Fruit fly (Drosophila melanogaster): Measurements from ENCODE around the gene CG9853.

The CG9853 gene

DNA sequence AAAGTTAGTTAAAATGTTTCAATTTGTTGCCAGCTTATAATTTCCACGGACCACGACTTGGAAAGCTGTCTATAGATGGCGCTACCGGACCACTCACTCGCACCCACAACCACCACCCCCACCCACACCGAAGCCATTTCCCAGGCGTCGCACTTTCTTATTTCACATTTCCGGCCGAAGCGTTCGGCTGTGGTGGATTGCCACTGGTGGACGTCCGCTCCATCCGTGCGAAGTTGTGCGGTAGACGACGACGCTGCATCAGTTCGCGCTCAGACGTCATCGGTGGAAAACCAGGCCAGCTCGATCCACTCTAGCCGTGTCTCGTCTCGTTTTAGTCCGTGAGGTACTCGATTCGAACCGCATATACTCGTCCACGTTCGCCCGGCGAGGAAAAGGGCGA, 42.2 kb downstream of the CG9853 start, which contains the start of gene CG1090:
TSS of gene CG1090 (plus strand) at position 259 of the 400 bp plus-strand sequence.
- peak; percentile 23; the same call in 1 of the 2 replicates for TF ChIP-seq CG17328 (GFP tag; IDR thresholded peaks at IDR 0.05)
- peak; percentile 24 for TF ChIP-seq CG5180 (GFP tag; optimal IDR thresholded peaks at IDR 0.05)
- TF ChIP-seq CG6175 (GFP tag; IDR thresholded peaks at IDR 0.05), result peak; percentile 39; the same call in 1 of the 3 replicates
- peak; percentile 90 for TF ChIP-seq CTCF (GFP tag; optimal IDR thresholded peaks at IDR 0.05)
- TF ChIP-seq CG6765 (GFP tag; optimal IDR thresholded peaks at IDR 0.05), result peak; percentile 82
- TF ChIP-seq CG8290 (GFP tag; optimal IDR thresholded peaks at IDR 0.05), result no peak
- TF ChIP-seq CG8290 (tag; optimal IDR thresholded peaks at IDR 0.05), result peak in 1 of 2 experiments; percentile 56
- TF ChIP-seq chinmo (GFP tag; IDR thresholded peaks at IDR 0.05; ENCODE audit: partially characterized antibody), result 0 out of 4 replicates have a peak, but pooled peaks have one; percentile 37
- no peak for TF ChIP-seq chn (GFP tag; optimal IDR thresholded peaks at IDR 0.05)
- TF ChIP-seq Awh (GFP tag; IDR thresholded peaks at IDR 0.05), result no peak
- peak; percentile 52 for TF ChIP-seq Meics (GFP tag; optimal IDR thresholded peaks at IDR 0.05)
- peak; percentile 11 for TF ChIP-seq Fer3 (tag; optimal IDR thresholded peaks at IDR 0.05)
- TF ChIP-seq HmgD (GFP tag; optimal IDR thresholded peaks at IDR 0.05), result no peak
- peak; percentile 41 for TF ChIP-seq CG13894 (tag; optimal IDR thresholded peaks at IDR 0.05)
- TF ChIP-seq TFAM (GFP tag; optimal IDR thresholded peaks at IDR 0.05), result no peak
- no peak for TF ChIP-seq cato (GFP tag; optimal IDR thresholded peaks at IDR 0.05; ENCODE audit: borderline replicate concordance)
- peak; percentile 30; the same call in 1 of the 2 replicates for TF ChIP-seq NFAT (GFP tag; IDR thresholded peaks at IDR 0.05)
- peak; percentile 37 for TF ChIP-seq Nf-YC (tag; optimal IDR thresholded peaks at IDR 0.05)
- TF ChIP-seq Ets97D (GFP tag; optimal IDR thresholded peaks at IDR 0.05), result peak; percentile 68
- TF ChIP-seq zfh1 (GFP tag; IDR thresholded peaks at IDR 0.05), result 0 out of 3 replicates have a peak, but pooled peaks have one; percentile 6
- 0 out of 2 replicates have a peak, but pooled peaks have one; percentile 4 for TF ChIP-seq ara (GFP tag; IDR thresholded peaks at IDR 0.05)
- peak; percentile 55; the same call in 1 of the 2 replicates for TF ChIP-seq onecut (GFP tag; IDR thresholded peaks at IDR 0.05)
- 0 out of 2 replicates have a peak, but pooled peaks have one; percentile 29 for TF ChIP-seq unc-4 (GFP tag; IDR thresholded peaks at IDR 0.05; ENCODE audit: partially characterized antibody)
- TF ChIP-seq CG1832 (GFP tag; optimal IDR thresholded peaks at IDR 0.05), result no peak
- peak; percentile 4 for TF ChIP-seq HLHmδ (GFP tag; optimal IDR thresholded peaks at IDR 0.05)
- TF ChIP-seq bab2 (GFP tag; optimal IDR thresholded peaks at IDR 0.05), result no peak
- TF ChIP-seq CG12659 (GFP tag; optimal IDR thresholded peaks at IDR 0.05), result peak; percentile 10
- TF ChIP-seq abd-A (tag; optimal IDR thresholded peaks at IDR 0.05), result peak; percentile 67
- 0 out of 2 replicates have a peak, but pooled peaks have one; percentile 13 for TF ChIP-seq lmd (GFP tag; IDR thresholded peaks at IDR 0.05)
- TF ChIP-seq CG10543 (GFP tag; optimal IDR thresholded peaks at IDR 0.05), result peak; percentile 64
- TF ChIP-seq gce (GFP tag; IDR thresholded peaks at IDR 0.05), result 0 out of 3 replicates have a peak, but pooled peaks have one; percentile 39
- peak; percentile 46 for TF ChIP-seq CG2116 (GFP tag; optimal IDR thresholded peaks at IDR 0.05)
- TF ChIP-seq caup (GFP tag; optimal IDR thresholded peaks at IDR 0.05; ENCODE audit: severe bottlenecking), result peak; percentile 29
- TF ChIP-seq CG6854 (GFP tag; optimal IDR thresholded peaks at IDR 0.05), result peak; percentile 36
- TF ChIP-seq CrebB (tag; optimal IDR thresholded peaks at IDR 0.05), result peak; percentile 37
- peak; percentile 38 for TF ChIP-seq schlank (tag; optimal IDR thresholded peaks at IDR 0.05)
- no peak for TF ChIP-seq hkb (optimal IDR thresholded peaks at IDR 0.05)
- TF ChIP-seq hkb (GFP tag; IDR thresholded peaks at IDR 0.05), result peak; percentile 56; the same call in 1 of the 2 replicates
- peak; percentile 56 for TF ChIP-seq CG15514 (GFP tag; optimal IDR thresholded peaks at IDR 0.05)
- peak; percentile 77 for TF ChIP-seq lab (GFP tag; optimal IDR thresholded peaks at IDR 0.05)
- no peak for TF ChIP-seq CG12219 (GFP tag; optimal IDR thresholded peaks at IDR 0.05)
- 0 out of 3 replicates have a peak, but pooled peaks have one; percentile 36 for TF ChIP-seq CG2199 (GFP tag; IDR thresholded peaks at IDR 0.05)
- TF ChIP-seq Nf-YB (GFP tag; optimal IDR thresholded peaks at IDR 0.05), result peak; percentile 6
- no peak for TF ChIP-seq Oli (tag; optimal IDR thresholded peaks at IDR 0.05)
- TF ChIP-seq CG11696 (GFP tag; IDR thresholded peaks at IDR 0.05), result 0 out of 2 replicates have a peak, but pooled peaks have one; percentile 11
- TF ChIP-seq Med (GFP tag), result peak; percentile 60
- peak; percentile 37 for TF ChIP-seq CG6813 (GFP tag; optimal IDR thresholded peaks at IDR 0.05)
- TF ChIP-seq Hmr (GFP tag; optimal IDR thresholded peaks at IDR 0.05), result peak; percentile 47
- peak; percentile 38 for TF ChIP-seq scrt (GFP tag; optimal IDR thresholded peaks at IDR 0.05)

Data from whole organism, embryonic.